Fruit fly (Drosophila melanogaster) Kc167 (cell line): ENCODE measurements around the gene ND-SGDH.

Experiments
- Myc ChIP-seq: fragments of >200 bp; optimal IDR thresholded peaks from 2 replicates; lab custom pipeline; 2017; ENCODE audit warnings: missing external identifiers
- h ChIP-seq: fragments of >200 bp; optimal IDR thresholded peaks from 3 replicates; lab custom pipeline; 2018; ENCODE audit warnings: missing external identifiers
- insv ChIP-seq: fragments of >200 bp; optimal IDR thresholded peaks from 3 replicates; lab custom pipeline; 2018; ENCODE audit warnings: missing external identifiers
- psq ChIP-seq: fragments of >200 bp; optimal IDR thresholded peaks from 2 replicates; lab custom pipeline; 2017; ENCODE audit warnings: missing external identifiers
- ttk ChIP-seq: sonication (Bioruptor generic); optimal IDR thresholded peaks from 2 replicates; lab custom pipeline; 2017; ENCODE audit warnings: missing external identifiers

dm6 chr3L:12185336-12185735, 47.0 kb upstream of the ND-SGDH start:
- TF ChIP-seq h (lab: Kevin White, UChicago) = no peak
- TF ChIP-seq ttk (lab: Kevin White, UChicago) = no peak
- no peak for TF ChIP-seq insv (lab: Kevin White, UChicago)
- no peak for TF ChIP-seq psq
- TF ChIP-seq Myc (lab: Kevin White, UChicago) = no peak
